Worm (Caenorhabditis elegans) whole organism, dauer: ENCODE measurements around the gene srh-266.

ENCODE experiments used
- unc-62 ChIP-seq: sonication (generic microtip); optimal IDR thresholded peaks from 2 replicates; lab custom pipeline; 2017; ENCODE audit warnings: missing biosample characterization, missing genetic modification reagents, missing genetic modification characterization

The srh-266 gene

DNA sequence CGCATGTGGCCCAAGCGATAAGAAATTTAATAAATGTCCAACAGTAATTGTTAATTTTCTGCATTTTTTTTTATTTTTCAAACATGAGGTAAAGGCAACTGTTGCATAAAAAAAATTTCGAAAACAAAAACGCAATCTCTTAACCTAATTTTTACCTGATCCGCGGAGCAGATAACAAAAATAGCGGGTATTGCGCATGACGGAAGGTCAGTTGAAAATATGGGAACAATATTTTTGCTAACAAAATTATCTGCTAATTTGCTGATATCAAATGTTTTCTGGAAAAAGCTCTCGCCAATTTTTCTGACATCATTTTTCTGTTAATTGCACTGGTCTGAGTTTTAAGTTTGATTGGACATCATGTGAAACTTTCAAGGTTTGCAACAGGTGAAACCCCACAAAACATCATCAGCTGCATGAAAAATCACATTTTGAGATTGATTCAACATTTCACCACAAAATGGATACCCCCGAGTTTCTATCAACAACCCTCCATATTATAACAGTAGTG is at the start of gene srh-266, which contains the start of gene F31F4.11:
Gene srh-266, plus strand, starts transcription at position 461 of the 511 bp plus-strand sequence.
Gene F31F4.11, minus strand, starts transcription at position 101 of the 511 bp plus-strand sequence.
- TF ChIP-seq unc-62 (GFP tag; lab: Kevin White, UChicago): no peak

- TF ChIP-seq unc-62 (GFP tag; lab: Kevin White, UChicago): no peak
These were observed 49.3 kb upstream of the srh-266 start, which contains the start of gene F48G7.13 for ce11 chrV:615275-615674. TSS of gene F48G7.13 (plus strand) at chrV:615575.

ce11 chrV:617917-618316 is 46.7 kb upstream of the srh-266 start:
- no peak for TF ChIP-seq unc-62 (GFP tag; lab: Kevin White, UChicago)

- peak; percentile 31 for TF ChIP-seq unc-62 (GFP tag; lab: Kevin White, UChicago)
These were observed 45.5 kb upstream of the srh-266 start, which contains the start of gene F48G7.4 for ce11 chrV:619054-619453. TSS of gene F48G7.4 (plus strand) at chrV:619453.

DNA sequence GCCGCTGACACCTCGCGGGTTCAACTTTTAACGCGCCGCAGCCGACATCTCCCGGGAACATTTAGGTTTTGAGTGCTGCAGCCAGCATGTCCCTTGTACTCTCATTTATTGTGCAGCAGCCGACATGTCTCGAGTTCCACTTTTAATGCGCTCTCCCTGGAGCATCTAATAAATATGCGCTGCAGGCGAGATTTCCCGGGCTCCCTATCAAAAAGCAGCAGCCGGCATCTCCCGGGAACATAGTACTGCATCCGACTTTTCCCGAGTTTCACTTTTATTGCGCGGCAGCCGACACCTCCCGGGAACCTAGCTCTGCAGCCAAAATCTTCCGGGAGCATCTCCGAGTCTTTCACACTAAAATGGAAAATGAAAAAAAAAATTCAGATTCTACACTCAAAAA is 43.6 kb upstream of the srh-266 start:
- TF ChIP-seq unc-62 (GFP tag; lab: Kevin White, UChicago): no peak

DNA sequence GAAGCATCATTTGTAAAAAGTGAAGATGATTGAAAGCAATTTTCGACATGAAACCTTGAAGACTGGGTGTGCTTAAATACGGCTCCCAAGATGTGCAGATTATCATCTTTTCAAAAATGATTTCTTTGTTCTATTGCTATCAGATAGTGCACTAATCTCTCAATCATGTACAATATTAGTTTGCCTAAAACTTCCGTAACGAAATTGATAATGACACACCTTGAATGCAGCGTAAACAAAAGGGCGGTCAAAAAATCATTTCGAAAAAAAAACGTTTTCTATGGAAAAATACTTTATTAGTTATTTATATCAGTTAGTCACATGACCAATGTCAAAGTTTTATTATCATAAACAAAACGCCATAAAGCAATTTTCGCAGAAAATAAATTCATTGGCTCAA is 41.7 kb upstream of the srh-266 start, which contains the start of gene F48G7.5:
Gene F48G7.5, minus strand, starts transcription at position 34 of the 400 bp plus-strand sequence.
- no peak for TF ChIP-seq unc-62 (GFP tag; lab: Kevin White, UChicago)

DNA sequence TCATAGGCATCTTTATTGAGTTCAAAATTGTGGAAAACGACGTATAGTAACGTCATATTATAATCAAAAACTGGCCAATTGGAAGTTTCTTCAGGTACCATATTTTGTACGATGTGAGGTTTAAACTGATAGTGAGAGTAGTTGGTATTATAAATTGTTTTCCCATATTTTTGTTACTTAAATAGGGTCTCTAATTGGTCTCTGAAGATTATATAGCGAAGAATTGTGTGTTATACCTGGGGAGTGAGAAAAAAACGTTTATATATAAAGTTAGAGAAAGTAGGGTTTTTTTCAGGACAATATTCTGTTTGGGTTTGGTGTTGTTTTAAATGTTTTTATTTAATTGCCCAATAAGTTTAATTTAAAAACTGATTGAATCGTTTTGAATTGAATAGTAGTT is 39.7 kb upstream of the srh-266 start, which contains the start of gene srt-17:
Gene srt-17, minus strand, starts transcription at position 101 of the 400 bp plus-strand sequence.
- no peak for TF ChIP-seq unc-62 (GFP tag; lab: Kevin White, UChicago)

DNA sequence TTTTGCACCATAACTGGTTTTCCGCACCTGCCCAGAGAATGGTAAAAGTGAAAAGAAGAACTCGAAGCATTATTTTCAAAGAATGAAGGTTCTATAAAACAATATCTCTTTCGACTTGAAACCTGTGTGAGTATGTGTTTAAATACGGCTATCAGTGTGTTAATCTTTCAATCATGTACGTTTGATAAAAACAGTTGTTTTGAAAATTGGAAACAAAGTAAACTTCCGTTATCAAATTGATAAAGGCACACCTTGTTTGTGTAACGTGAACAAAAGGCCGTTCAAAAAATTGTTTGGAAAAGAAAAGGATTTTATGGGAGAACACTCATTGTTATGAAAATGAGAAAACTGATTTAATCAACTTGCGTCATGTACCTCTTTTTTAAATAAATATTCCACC is 38.3 kb upstream of the srh-266 start, which contains the start of gene F48G7.7:
Gene F48G7.7, minus strand, starts transcription at position 101 of the 400 bp plus-strand sequence.
- no peak for TF ChIP-seq unc-62 (GFP tag; lab: Kevin White, UChicago)

DNA sequence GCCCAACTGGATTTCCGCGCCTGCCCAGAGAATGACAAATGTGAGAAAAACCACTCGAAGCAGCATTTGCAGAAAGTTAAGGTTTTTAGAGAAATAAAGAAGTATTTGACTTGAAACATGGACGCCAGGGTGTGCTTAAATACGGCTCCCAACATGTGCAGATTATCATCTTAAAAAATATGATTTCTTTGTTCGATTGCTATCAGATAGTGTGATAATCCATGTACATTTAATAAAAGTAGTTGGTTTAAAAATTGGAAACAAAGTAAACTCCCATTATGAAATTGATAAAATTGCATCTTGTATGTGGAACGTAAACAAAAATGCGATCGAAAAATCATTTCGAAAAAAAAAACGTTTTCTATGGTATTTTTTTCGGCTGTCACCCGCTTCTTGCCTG is 37.0 kb upstream of the srh-266 start, which contains the start of gene F48G7.8:
Gene F48G7.8, minus strand, starts transcription at position 101 of the 400 bp plus-strand sequence.
- TF ChIP-seq unc-62 (GFP tag; lab: Kevin White, UChicago): no peak

DNA sequence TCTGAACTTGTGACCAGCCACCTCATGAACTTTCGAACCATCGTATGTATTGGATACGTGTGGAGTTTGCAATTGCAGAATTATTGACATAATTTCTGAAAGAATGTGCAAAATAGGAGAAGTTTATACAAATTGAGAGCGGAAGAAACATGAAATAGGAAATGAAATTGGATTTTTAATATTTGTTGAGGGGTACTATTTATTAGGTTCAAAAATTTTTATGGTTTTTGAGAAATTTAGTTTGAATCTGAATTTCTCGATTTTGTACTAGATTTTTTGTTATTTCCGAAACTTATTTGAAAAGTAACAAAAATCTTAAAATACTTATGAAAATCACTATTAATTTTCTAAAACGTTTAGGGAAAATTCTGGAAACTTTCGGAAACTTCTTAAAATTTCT is 36.1 kb upstream of the srh-266 start, which contains the start of gene F48G7.9:
Gene F48G7.9, minus strand, starts transcription at position 101 of the 400 bp plus-strand sequence.
- TF ChIP-seq unc-62 (GFP tag; lab: Kevin White, UChicago): no peak

- TF ChIP-seq unc-62 (GFP tag; lab: Kevin White, UChicago): no peak
These were observed 32.8 kb upstream of the srh-266 start for ce11 chrV:631832-632231.

DNA sequence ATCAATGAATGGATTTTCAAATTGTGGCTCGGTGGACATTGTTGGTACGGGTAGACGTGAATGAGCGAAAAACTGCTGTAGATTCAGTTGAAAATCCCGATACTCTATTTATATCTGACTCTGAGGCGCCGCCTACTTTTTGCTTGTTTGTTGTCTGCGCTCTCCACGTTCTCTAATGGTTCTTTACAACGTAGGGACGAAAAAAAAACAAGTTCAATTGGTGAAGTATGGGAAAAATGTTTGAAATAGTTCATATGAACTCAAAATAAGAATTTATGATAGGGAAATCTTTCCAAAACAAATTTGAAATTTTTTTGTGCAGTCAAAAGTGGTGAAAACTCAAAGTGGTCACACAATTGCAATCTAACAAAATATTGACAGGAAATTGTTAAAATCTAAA is 29.7 kb upstream of the srh-266 start, which contains the start of gene F48G7.10:
Gene F48G7.10, minus strand, starts transcription at position 101 of the 400 bp plus-strand sequence.
- TF ChIP-seq unc-62 (GFP tag; lab: Kevin White, UChicago): no peak

ce11 chrV:635630-636029 is 29.0 kb upstream of the srh-266 start:
- no peak for TF ChIP-seq unc-62 (GFP tag; lab: Kevin White, UChicago)

DNA sequence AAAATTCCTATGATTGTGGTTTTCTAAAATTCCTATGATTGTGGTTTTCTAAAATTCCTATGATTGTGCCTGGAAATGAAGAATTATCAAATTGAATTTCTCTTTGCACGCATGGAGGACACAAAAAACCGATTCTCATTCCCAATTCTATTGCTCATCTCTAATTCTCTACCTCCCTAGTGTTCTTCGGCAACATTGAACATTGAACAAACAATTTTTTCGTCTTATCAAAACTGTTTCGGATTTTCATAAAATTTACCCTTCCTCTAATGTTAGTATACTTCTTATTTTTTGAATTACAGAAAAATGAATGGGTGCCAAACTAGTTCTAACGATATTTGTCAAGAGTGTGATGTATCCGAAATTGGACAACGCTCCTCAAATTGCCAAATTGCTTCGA is 28.3 kb upstream of the srh-266 start, which contains the start of gene pals-31:
Gene pals-31, plus strand, starts transcription at position 301 of the 400 bp plus-strand sequence.
- TF ChIP-seq unc-62 (GFP tag; lab: Kevin White, UChicago): no peak

DNA sequence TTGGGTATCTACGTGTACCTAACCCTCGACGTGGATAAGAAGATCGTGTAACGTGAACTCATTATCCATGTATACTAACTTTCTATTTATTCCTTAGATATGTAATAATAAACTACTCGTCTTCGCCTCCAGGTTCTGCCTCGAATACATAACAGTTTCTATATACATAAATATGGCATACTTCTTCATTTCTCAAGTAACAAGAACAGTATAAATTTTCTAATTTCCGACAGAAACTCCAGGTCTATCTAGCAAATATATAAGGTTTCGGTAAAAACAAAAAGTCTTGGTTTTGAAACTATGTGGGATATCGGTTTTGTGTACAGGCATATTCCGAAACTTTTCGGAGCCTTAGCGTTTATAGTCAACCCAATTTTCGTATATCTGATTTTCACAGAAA is 26.3 kb upstream of the srh-266 start, which contains the start of gene srj-37:
Gene srj-37, plus strand, starts transcription at position 301 of the 400 bp plus-strand sequence.
- TF ChIP-seq unc-62 (GFP tag; lab: Kevin White, UChicago): no peak

DNA sequence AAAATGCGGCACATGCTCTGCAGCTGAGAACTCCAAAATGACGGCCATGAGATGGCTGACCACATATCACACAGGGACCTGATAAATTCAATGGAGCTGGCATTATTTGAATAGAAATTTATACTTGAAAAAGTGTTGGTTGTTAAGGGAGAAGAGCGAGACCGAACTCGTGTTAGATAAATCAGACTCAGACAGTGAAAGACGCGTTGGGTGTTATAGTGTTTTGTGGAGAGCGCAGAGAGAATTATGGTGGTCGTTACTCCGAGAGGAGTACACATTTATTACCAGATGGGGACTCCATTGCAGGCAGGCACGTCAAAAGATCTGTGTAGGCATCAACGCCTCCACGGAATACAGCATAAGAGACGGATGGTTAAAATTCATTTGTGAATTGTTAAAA is 21.8 kb upstream of the srh-266 start, which contains the start of gene nhr-190:
Gene nhr-190, minus strand, starts transcription at position 175 of the 400 bp plus-strand sequence.
- no peak for TF ChIP-seq unc-62 (GFP tag; lab: Kevin White, UChicago)
